Fruit fly (Drosophila melanogaster): ENCODE measurements around the gene CG4198.

- peak; percentile 72 for TF ChIP-seq Myc (optimal IDR thresholded peaks at IDR 0.05)
- no peak for TF ChIP-seq Hr78 (GFP tag; optimal IDR thresholded peaks at IDR 0.05)
- no peak for TF ChIP-seq usp (GFP tag; optimal IDR thresholded peaks at IDR 0.05)
- TF ChIP-seq sv (GFP tag; optimal IDR thresholded peaks at IDR 0.05) = no peak
- no peak for TF ChIP-seq Dfd (GFP tag; optimal IDR thresholded peaks at IDR 0.05)
- TF ChIP-seq Hnf4 (GFP tag; optimal IDR thresholded peaks at IDR 0.05) = no peak
- no peak for TF ChIP-seq Mio (GFP tag; optimal IDR thresholded peaks at IDR 0.05)
- no peak for TF ChIP-seq foxo (GFP tag; optimal IDR thresholded peaks at IDR 0.05)
Measured at dm6 chrX:5289692-5290091, 23.4 kb upstream of the CG4198 start.
